Fruit fly (Drosophila melanogaster): ENCODE data around the gene Eip74EF.
A peak's percentile ranks its signal among the peaks of the same experiment; 100 is the strongest.

Gene Eip74EF

dm6 chr3L:17619209-17619705, at the start of gene Eip74EF:
Gene Eip74EF (minus strand): TSS chr3L:17619325.
- TF ChIP-seq CG14655 (GFP tag; optimal IDR thresholded peaks at IDR 0.05), result peak; percentile 60
- TF ChIP-seq CG8159 (tag; optimal IDR thresholded peaks at IDR 0.05), result peak; percentile 33
- peak; percentile 85 for TF ChIP-seq CG12605 (GFP tag; IDR thresholded peaks at IDR 0.05)
- TF ChIP-seq fd96Ca (GFP tag; IDR thresholded peaks at IDR 0.05), result no peak; the same call in 2 of the 3 replicates
- peak; percentile 58 for TF ChIP-seq rn (GFP tag; IDR thresholded peaks at IDR 0.05)
- peak; percentile 78 for TF ChIP-seq CG32121 (GFP tag; IDR thresholded peaks at IDR 0.05)
- TF ChIP-seq gl (tag; optimal IDR thresholded peaks at IDR 0.05), result peak; percentile 42
- no peak for TF ChIP-seq CG10348 (GFP tag; IDR thresholded peaks at IDR 0.05)
- TF ChIP-seq Ets98B (GFP tag; IDR thresholded peaks at IDR 0.05), result peak; percentile 85; the same call in 1 of the 2 replicates
- peak; percentile 59 for TF ChIP-seq D1 (tag; optimal IDR thresholded peaks at IDR 0.05)
- TF ChIP-seq CG8301 (tag; optimal IDR thresholded peaks at IDR 0.05), result peak; percentile 69
- peak; percentile 54 for TF ChIP-seq Pif1A (GFP tag; optimal IDR thresholded peaks at IDR 0.05)
- TF ChIP-seq EcR (GFP tag; optimal IDR thresholded peaks at IDR 0.05), result peak; percentile 87
- peak; percentile 88 for TF ChIP-seq CG4496 (GFP tag; IDR thresholded peaks at IDR 0.05)
- peak; percentile 61 for TF ChIP-seq Snoo (tag; optimal IDR thresholded peaks at IDR 0.05)
- TF ChIP-seq CG17806 (tag; optimal IDR thresholded peaks at IDR 0.05), result peak; percentile 46
- TF ChIP-seq Pif1B (GFP tag; optimal IDR thresholded peaks at IDR 0.05), result peak; percentile 72
- peak; percentile 87 for TF ChIP-seq CG13204 (GFP tag; optimal IDR thresholded peaks at IDR 0.05)
- TF ChIP-seq CG9948 (tag; optimal IDR thresholded peaks at IDR 0.05), result peak; percentile 36
- peak; percentile 28 for TF ChIP-seq CG34367 (tag; optimal IDR thresholded peaks at IDR 0.05)
- TF ChIP-seq CG15710 (tag; optimal IDR thresholded peaks at IDR 0.05), result peak; percentile 53

- TF ChIP-seq Ets98B (GFP tag; IDR thresholded peaks at IDR 0.05), result peak; percentile 15; the same call in 1 of the 2 replicates
- peak; percentile 18 for TF ChIP-seq CG8301 (tag; optimal IDR thresholded peaks at IDR 0.05)
- no peak for TF ChIP-seq EcR (GFP tag; optimal IDR thresholded peaks at IDR 0.05)
- peak; percentile 4 for TF ChIP-seq CG14655 (GFP tag; optimal IDR thresholded peaks at IDR 0.05)
- no peak for TF ChIP-seq D1 (tag; optimal IDR thresholded peaks at IDR 0.05)
- peak; percentile 21 for TF ChIP-seq gl (tag; optimal IDR thresholded peaks at IDR 0.05)
- TF ChIP-seq CG32121 (GFP tag; IDR thresholded peaks at IDR 0.05), result peak; percentile 20; the same call in 1 of the 2 replicates
- TF ChIP-seq fd96Ca (GFP tag; IDR thresholded peaks at IDR 0.05), result no peak
- no peak for TF ChIP-seq CG8159 (tag; optimal IDR thresholded peaks at IDR 0.05)
- TF ChIP-seq CG13204 (GFP tag; optimal IDR thresholded peaks at IDR 0.05), result no peak
- no peak for TF ChIP-seq Pif1B (GFP tag; optimal IDR thresholded peaks at IDR 0.05)
- TF ChIP-seq CG9948 (tag; optimal IDR thresholded peaks at IDR 0.05), result no peak
- TF ChIP-seq rn (GFP tag; IDR thresholded peaks at IDR 0.05), result no peak
- TF ChIP-seq CG34367 (tag; optimal IDR thresholded peaks at IDR 0.05), result no peak
- TF ChIP-seq CG15710 (tag; optimal IDR thresholded peaks at IDR 0.05), result no peak
- TF ChIP-seq Pif1A (GFP tag; optimal IDR thresholded peaks at IDR 0.05), result no peak
- no peak for TF ChIP-seq CG17806 (tag; optimal IDR thresholded peaks at IDR 0.05)
- TF ChIP-seq CG4496 (GFP tag; IDR thresholded peaks at IDR 0.05), result peak; percentile 56
- TF ChIP-seq CG10348 (GFP tag; IDR thresholded peaks at IDR 0.05), result no peak
- TF ChIP-seq Snoo (tag; optimal IDR thresholded peaks at IDR 0.05), result no peak
- TF ChIP-seq CG12605 (GFP tag; IDR thresholded peaks at IDR 0.05), result peak; percentile 33; the same call in 1 of the 2 replicates
Observed at dm6 chr3L:17668386-17668944, 49.3 kb upstream of the Eip74EF start.

dm6 chr3L:17667642-17668362, 48.7 kb upstream of the Eip74EF start:
- TF ChIP-seq CG15710 (tag; optimal IDR thresholded peaks at IDR 0.05), result no peak
- TF ChIP-seq CG8159 (tag; optimal IDR thresholded peaks at IDR 0.05), result no peak
- no peak for TF ChIP-seq CG8301 (tag; optimal IDR thresholded peaks at IDR 0.05)
- TF ChIP-seq Pif1A (GFP tag; optimal IDR thresholded peaks at IDR 0.05), result no peak
- no peak for TF ChIP-seq Pif1B (GFP tag; optimal IDR thresholded peaks at IDR 0.05)
- peak; percentile 10; the same call in 1 of the 2 replicates for TF ChIP-seq CG12605 (GFP tag; IDR thresholded peaks at IDR 0.05)

dm6 chr3L:17665084-17665576, 46.0 kb upstream of the Eip74EF start:
- TF ChIP-seq CG4496 (GFP tag; IDR thresholded peaks at IDR 0.05) (no peak), CG32121 (GFP tag; IDR thresholded peaks at IDR 0.05) (no peak), CG13204 (GFP tag; optimal IDR thresholded peaks at IDR 0.05) (peak; percentile 32), EcR (GFP tag; optimal IDR thresholded peaks at IDR 0.05) (peak; percentile 60)

- TF ChIP-seq CG13204 (GFP tag; optimal IDR thresholded peaks at IDR 0.05), result no peak
- TF ChIP-seq CG15710 (tag; optimal IDR thresholded peaks at IDR 0.05), result no peak
- no peak for TF ChIP-seq CG32121 (GFP tag; IDR thresholded peaks at IDR 0.05)
- TF ChIP-seq CG14655 (GFP tag; optimal IDR thresholded peaks at IDR 0.05), result no peak
- TF ChIP-seq CG4496 (GFP tag; IDR thresholded peaks at IDR 0.05), result no peak
- no peak for TF ChIP-seq CG10348 (GFP tag; IDR thresholded peaks at IDR 0.05)
- no peak for TF ChIP-seq Snoo (tag; optimal IDR thresholded peaks at IDR 0.05)
- TF ChIP-seq EcR (GFP tag; optimal IDR thresholded peaks at IDR 0.05), result no peak
- no peak for TF ChIP-seq Pif1A (GFP tag; optimal IDR thresholded peaks at IDR 0.05)
- no peak for TF ChIP-seq D1 (tag; optimal IDR thresholded peaks at IDR 0.05)
- TF ChIP-seq CG34367 (tag; optimal IDR thresholded peaks at IDR 0.05), result no peak
- no peak for TF ChIP-seq Ets98B (GFP tag; IDR thresholded peaks at IDR 0.05)
- no peak for TF ChIP-seq CG8301 (tag; optimal IDR thresholded peaks at IDR 0.05)
- no peak for TF ChIP-seq Pif1B (GFP tag; optimal IDR thresholded peaks at IDR 0.05)
- TF ChIP-seq CG12605 (GFP tag; IDR thresholded peaks at IDR 0.05), result no peak
- TF ChIP-seq CG9948 (tag; optimal IDR thresholded peaks at IDR 0.05), result no peak
- TF ChIP-seq CG8159 (tag; optimal IDR thresholded peaks at IDR 0.05), result no peak
- no peak for TF ChIP-seq rn (GFP tag; IDR thresholded peaks at IDR 0.05)
Observed at dm6 chr3L:17663647-17664046, 44.5 kb upstream of the Eip74EF start.
